Worm (Caenorhabditis elegans): Measurements from ENCODE around the gene C32D5.4.

DNA sequence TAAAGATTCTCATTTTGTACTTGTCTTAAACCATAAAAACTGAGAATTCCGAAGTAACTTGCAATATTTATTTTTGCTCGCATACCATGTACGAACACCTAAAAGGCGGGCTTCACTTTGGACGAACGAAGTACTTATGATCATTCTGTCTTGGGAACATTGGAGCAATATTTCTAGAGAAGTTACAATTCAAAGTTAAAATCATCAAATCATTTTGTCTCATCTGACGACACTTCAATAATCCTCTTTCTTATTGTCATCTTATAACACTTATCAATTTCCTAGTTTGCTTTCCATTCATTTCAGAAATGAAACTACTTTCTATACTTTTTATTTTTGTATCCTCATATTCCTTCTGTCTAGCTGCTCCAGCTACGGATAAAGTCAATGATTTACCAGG lies 43.8 kb upstream of the C32D5.4 start, which contains the start of gene ctsa-4.1:
- TF ChIP-seq dao-5 (tag; optimal IDR thresholded peaks at IDR 0.05) = no peak
- no peak for TF ChIP-seq W03F9.2 (tag; optimal IDR thresholded peaks at IDR 0.05)

Data from whole organism, L4/young adult.